Fruit fly (Drosophila melanogaster) whole organism, embryonic: ENCODE results near the gene SmD2.

Experiments
- Asciz ChIP-seq: fragments of 200-800 bp; sonication (Bioruptor generic); optimal IDR thresholded peaks from 2 replicates; lab custom pipeline; 2017; ENCODE audit warnings: missing biosample characterization, mild to moderate bottlenecking, missing genetic modification characterization, missing genetic modification reagents
- CG10543 ChIP-seq: fragments of 200-800 bp; sonication (Bioruptor generic); optimal IDR thresholded peaks from 3 replicates; lab custom pipeline; 2017; ENCODE audit warnings: missing biosample characterization, mild to moderate bottlenecking, missing genetic modification characterization, moderate library complexity
- CG11093 ChIP-seq: fragments of 200-800 bp; sonication (Bioruptor generic); IDR thresholded peaks from 3 replicates; pipeline ENCODE4 v1.3.6; 2022; ENCODE audit warnings: missing biosample characterization, missing genetic modification characterization
- CG14050 ChIP-seq: fragments of 200-800 bp; sonication (Bioruptor generic); IDR thresholded peaks from 3 replicates; pipeline ENCODE4 v1.3.6; 2022; ENCODE audit warnings: missing biosample characterization, missing genetic modification characterization
- CG15011 ChIP-seq: fragments of 200-800 bp; sonication (Bioruptor generic); optimal IDR thresholded peaks from 3 replicates; lab custom pipeline; 2018; ENCODE audit warnings: missing biosample characterization, mild to moderate bottlenecking, missing genetic modification characterization
- CG15479 ChIP-seq: fragments of 200-800 bp; sonication (Bioruptor generic); optimal IDR thresholded peaks from 3 replicates; lab custom pipeline; 2019; ENCODE audit warnings: missing biosample characterization, mild to moderate bottlenecking, missing genetic modification characterization, moderate library complexity
- CG2129 ChIP-seq: fragments of 200-800 bp; sonication (Bioruptor generic); IDR thresholded peaks from 2 replicates; pipeline ENCODE4 v1.3.6; 2022; ENCODE audit warnings: missing biosample characterization, missing genetic modification characterization; ENCODE audit not compliant: partially characterized antibody
- CG30020 ChIP-seq: fragments of 200-800 bp; optimal IDR thresholded peaks from 2 replicates; lab custom pipeline; 2019; ENCODE audit warnings: missing biosample characterization, mild to moderate bottlenecking, missing genetic modification characterization, moderate library complexity
- CG31388 ChIP-seq: fragments of 200-800 bp; sonication (Bioruptor generic); optimal IDR thresholded peaks from 2 replicates; lab custom pipeline; 2016; ENCODE audit warnings: missing biosample characterization, missing genetic modification characterization
- CG42726 ChIP-seq: fragments of 200-800 bp; sonication (Bioruptor generic); IDR thresholded peaks from 2 replicates; pipeline ENCODE4 v1.3.6; 2022; ENCODE audit warnings: missing biosample characterization, missing genetic modification characterization; ENCODE audit not compliant: partially characterized antibody
- CG6654 ChIP-seq: fragments of 200-800 bp; sonication (Bioruptor generic); optimal IDR thresholded peaks from 2 replicates; lab custom pipeline; 2017; ENCODE audit warnings: missing biosample characterization, mild to moderate bottlenecking, missing genetic modification characterization
- CG6683 ChIP-seq: fragments of 200-800 bp; sonication (Bioruptor generic); optimal IDR thresholded peaks from 2 replicates; lab custom pipeline; 2017; ENCODE audit warnings: missing biosample characterization, mild to moderate bottlenecking, missing genetic modification characterization, missing genetic modification reagents
- CG6765 ChIP-seq: fragments of 200-800 bp; sonication (Bioruptor generic); optimal IDR thresholded peaks from 3 replicates; lab custom pipeline; 2017; ENCODE audit warnings: missing biosample characterization, mild to moderate bottlenecking, missing genetic modification characterization
- CG7556 ChIP-seq: fragments of 200-800 bp; sonication (Bioruptor generic); optimal IDR thresholded peaks from 2 replicates; lab custom pipeline; 2017; ENCODE audit warnings: missing biosample characterization, mild to moderate bottlenecking, missing genetic modification characterization
- CG8924 ChIP-seq: fragments of 200-800 bp; optimal IDR thresholded peaks from 3 replicates; lab custom pipeline; 2019; ENCODE audit warnings: missing biosample characterization, mild to moderate bottlenecking, missing genetic modification characterization, moderate library complexity
- CG9876 ChIP-seq: fragments of 200-800 bp; sonication (Bioruptor generic); optimal IDR thresholded peaks from 2 replicates; lab custom pipeline; 2016; ENCODE audit warnings: missing biosample characterization, missing genetic modification characterization
- Dad ChIP-seq: fragments of 200-800 bp; sonication (Bioruptor generic); optimal IDR thresholded peaks from 3 replicates; lab custom pipeline; 2016; ENCODE audit warnings: missing biosample characterization, missing genetic modification characterization
- Doc3 ChIP-seq: fragments of 200-800 bp; sonication (Bioruptor generic); IDR thresholded peaks from 3 replicates; pipeline ENCODE4 v1.3.6; 2022; ENCODE audit warnings: missing biosample characterization, missing genetic modification characterization; ENCODE audit not compliant: partially characterized antibody
- Dp ChIP-seq: fragments of 200-800 bp; sonication (Bioruptor generic); optimal IDR thresholded peaks from 2 replicates; lab custom pipeline; 2018; ENCODE audit warnings: missing biosample characterization, mild to moderate bottlenecking, missing genetic modification characterization, moderate library complexity
- H15 ChIP-seq: fragments of 200-800 bp; sonication (Bioruptor generic); IDR thresholded peaks from 3 replicates; pipeline ENCODE4 v1.3.6; 2022; ENCODE audit warnings: missing biosample characterization, missing genetic modification characterization
- Jarid2 ChIP-seq: fragments of 200-800 bp; sonication (Bioruptor generic); optimal IDR thresholded peaks from 3 replicates; lab custom pipeline; 2017; ENCODE audit warnings: mild to moderate bottlenecking, missing biosample characterization, missing genetic modification reagents, missing genetic modification characterization
- Lim3 ChIP-seq: fragments of 200-800 bp; sonication (Bioruptor generic); IDR thresholded peaks from 2 replicates; pipeline ENCODE4 v1.3.6; 2022; ENCODE audit warnings: missing biosample characterization, missing genetic modification characterization
- Myb ChIP-seq: fragments of 200-800 bp; sonication (Bioruptor generic); optimal IDR thresholded peaks from 2 replicates; lab custom pipeline; 2016; ENCODE audit warnings: missing biosample characterization, missing genetic modification characterization
- Rx ChIP-seq: fragments of 200-800 bp; sonication (Bioruptor generic); IDR thresholded peaks from 2 replicates; pipeline ENCODE4 v1.3.6; 2022; ENCODE audit warnings: missing biosample characterization, missing genetic modification characterization
- Spps ChIP-seq: fragments of 200-800 bp; sonication (Bioruptor generic); optimal IDR thresholded peaks from 2 replicates; lab custom pipeline; 2018; ENCODE audit warnings: missing biosample characterization, mild to moderate bottlenecking, missing genetic modification characterization
- Sry-δ ChIP-seq: fragments of 200-800 bp; sonication (Bioruptor generic); optimal IDR thresholded peaks from 2 replicates; lab custom pipeline; 2016; ENCODE audit warnings: missing biosample characterization, missing genetic modification characterization
- Usf ChIP-seq: fragments of 200-800 bp; sonication (Bioruptor generic); optimal IDR thresholded peaks from 2 replicates; lab custom pipeline; 2017; ENCODE audit warnings: missing genotype, missing biosample characterization, missing genetic modification characterization
- Vsx1 ChIP-seq: fragments of 200-800 bp; sonication (Bioruptor generic); optimal IDR thresholded peaks from 2 replicates; lab custom pipeline; 2017; ENCODE audit warnings: missing biosample characterization, mild to moderate bottlenecking, missing genetic modification characterization, missing genetic modification reagents
- YL-1 ChIP-seq: fragments of 200-800 bp; sonication (Bioruptor generic); optimal IDR thresholded peaks from 3 replicates; lab custom pipeline; 2017; ENCODE audit warnings: missing biosample characterization, mild to moderate bottlenecking, missing genetic modification characterization
- ab ChIP-seq: fragments of 200-800 bp; sonication (Bioruptor generic); optimal IDR thresholded peaks from 2 replicates; lab custom pipeline; 2016; ENCODE audit warnings: missing biosample characterization, missing genetic modification characterization
- ac ChIP-seq: fragments of 200-800 bp; sonication (Bioruptor generic); optimal IDR thresholded peaks from 3 replicates; lab custom pipeline; 2017; ENCODE audit warnings: missing biosample characterization, mild to moderate bottlenecking, missing genetic modification characterization
- br ChIP-seq: fragments of >200 bp; optimal IDR thresholded peaks from 2 replicates; lab custom pipeline; 2017
- cg ChIP-seq: fragments of 200-800 bp; sonication (Bioruptor generic); optimal IDR thresholded peaks from 3 replicates; lab custom pipeline; 2019; ENCODE audit warnings: missing biosample characterization, mild to moderate bottlenecking, missing genetic modification characterization, moderate library complexity
- exex ChIP-seq: fragments of 200-800 bp; sonication (Bioruptor generic); optimal IDR thresholded peaks from 4 replicates; lab custom pipeline; 2018; ENCODE audit warnings: missing biosample characterization, mild to moderate bottlenecking, missing genetic modification characterization, moderate library complexity
- inv ChIP-seq: fragments of 200-800 bp; sonication (Bioruptor generic); IDR thresholded peaks from 2 replicates; pipeline ENCODE4 v1.3.6; 2022; ENCODE audit warnings: missing biosample characterization, missing genetic modification characterization; ENCODE audit not compliant: partially characterized antibody
- ken ChIP-seq: fragments of 200-800 bp; sonication (Bioruptor generic); IDR thresholded peaks from 3 replicates; pipeline ENCODE4 v1.3.6; 2022; ENCODE audit warnings: missing biosample characterization, missing genetic modification characterization
- kni ChIP-seq: fragments of 200-800 bp; sonication (Bioruptor generic); optimal IDR thresholded peaks from 3 replicates; lab custom pipeline; 2017; ENCODE audit warnings: mild to moderate bottlenecking, missing biosample characterization, missing genetic modification reagents, missing genetic modification characterization
- lbe ChIP-seq: fragments of 200-800 bp; sonication (Bioruptor generic); optimal IDR thresholded peaks from 2 replicates; lab custom pipeline; 2016; ENCODE audit warnings: missing biosample characterization, mild to moderate bottlenecking, missing genetic modification characterization
- nerfin-2 ChIP-seq: fragments of 200-800 bp; sonication (Bioruptor generic); IDR thresholded peaks from 2 replicates; pipeline ENCODE4 v1.3.6; 2022; ENCODE audit warnings: missing biosample characterization, missing genetic modification characterization; ENCODE audit not compliant: partially characterized antibody
- psq ChIP-seq: fragments of 200-800 bp; sonication (Bioruptor generic); optimal IDR thresholded peaks from 2 replicates; lab custom pipeline; 2017; ENCODE audit warnings: missing biosample characterization, missing genetic modification characterization
- pzg ChIP-seq: fragments of 200-800 bp; sonication (Bioruptor generic); optimal IDR thresholded peaks from 3 replicates; lab custom pipeline; 2018; ENCODE audit warnings: missing biosample characterization, mild to moderate bottlenecking, missing genetic modification characterization, moderate library complexity
- schlank ChIP-seq: fragments of 200-800 bp; sonication (Bioruptor generic); optimal IDR thresholded peaks from 2 replicates; lab custom pipeline; 2018; ENCODE audit warnings: missing biosample characterization, mild to moderate bottlenecking, missing genetic modification characterization
- scrt ChIP-seq: fragments of 200-800 bp; sonication (Bioruptor generic); optimal IDR thresholded peaks from 2 replicates; lab custom pipeline; 2018; ENCODE audit warnings: missing biosample characterization, mild to moderate bottlenecking, missing genetic modification characterization, moderate library complexity
- sens ChIP-seq: fragments of 200-800 bp; sonication (Bioruptor generic); peaks from one replicate; lab custom pipeline; 2016; ENCODE audit warnings: missing biosample characterization, missing genetic modification characterization
- sna ChIP-seq: fragments of 200-800 bp; sonication (Bioruptor generic); IDR thresholded peaks from 2 replicates; pipeline ENCODE4 v1.3.6; 2022; ENCODE audit warnings: missing biosample characterization, missing genetic modification characterization; ENCODE audit not compliant: partially characterized antibody
- sob ChIP-seq: fragments of 200-800 bp; sonication (Bioruptor generic); IDR thresholded peaks from 2 replicates; pipeline ENCODE4 v1.3.6; 2022; ENCODE audit warnings: missing biosample characterization, missing genetic modification characterization
- tna ChIP-seq: fragments of 200-800 bp; sonication (Bioruptor generic); IDR thresholded peaks from 2 replicates; pipeline ENCODE4 v1.3.6; 2022; ENCODE audit warnings: missing biosample characterization, missing genetic modification characterization; ENCODE audit not compliant: partially characterized antibody
- unpg ChIP-seq: fragments of 200-800 bp; sonication (Bioruptor generic); optimal IDR thresholded peaks from 3 replicates; lab custom pipeline; 2018; ENCODE audit warnings: missing biosample characterization, mild to moderate bottlenecking, missing genetic modification characterization, moderate library complexity
- zen2 ChIP-seq: fragments of 200-800 bp; sonication (Bioruptor generic); IDR thresholded peaks from 3 replicates; pipeline ENCODE4 v1.3.6; 2022; ENCODE audit warnings: missing biosample characterization, missing genetic modification characterization; ENCODE audit not compliant: partially characterized antibody

SmD2 gene

DNA sequence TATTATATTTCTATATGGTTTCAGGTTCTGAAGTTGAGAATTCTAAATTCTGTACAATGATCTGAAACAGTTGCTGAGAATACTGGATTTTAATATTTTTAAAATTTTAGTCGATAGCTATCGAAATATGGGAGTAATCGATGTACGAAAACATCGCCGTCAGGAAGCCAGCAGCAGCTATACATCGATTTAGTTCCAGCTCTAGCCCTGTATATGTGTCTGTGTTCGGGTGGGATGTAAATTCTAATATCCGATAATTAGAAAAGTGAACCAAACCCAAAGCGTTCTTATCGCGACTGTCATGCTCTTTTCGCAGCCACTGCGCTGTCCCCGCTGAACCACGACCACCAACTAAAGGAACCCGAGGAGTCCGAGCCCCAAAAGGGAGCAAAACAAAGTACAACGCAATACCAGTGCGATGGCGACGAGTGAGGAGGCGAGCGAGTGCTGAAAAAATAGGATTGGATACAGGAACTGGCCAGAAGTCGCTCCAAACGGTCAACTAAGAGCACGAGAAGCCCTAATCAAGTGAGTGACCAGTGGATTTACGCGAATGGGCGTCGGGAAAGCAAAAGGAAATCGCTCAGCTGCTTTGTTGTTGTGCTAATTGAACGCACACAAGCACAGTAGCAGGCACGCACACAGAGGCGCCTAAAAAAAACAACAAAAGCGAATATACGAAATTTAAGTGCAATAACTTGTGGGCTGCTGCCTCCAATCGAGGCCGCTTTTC lies 37.2 kb upstream of the SmD2 start, which contains the start of gene gzl (continued):
- TF ChIP-seq CG14050 (GFP tag; lab: Robert Waterston, UW) (no peak), Lim3 (GFP tag; lab: Robert Waterston, UW) (no peak), CG9876 (GFP tag; lab: Kevin White, UChicago) (no peak), CG8924 (tag; lab: Kevin White, UChicago) (no peak), psq (GFP tag; lab: Kevin White, UChicago) (no peak), tna (GFP tag; lab: Robert Waterston, UW) (peak; percentile 97), sob (GFP tag; lab: Robert Waterston, UW) (peak; percentile 29; the same call in 1 of the 2 replicates), CG2129 (GFP tag; lab: Robert Waterston, UW) (peak; percentile 85), CG6765 (no peak), CG15479 (GFP tag; lab: Kevin White, UChicago) (peak; percentile 36), unpg (no peak), br (lab: Kevin White, UChicago) (no peak), CG10543 (GFP tag; lab: Kevin White, UChicago) (peak; percentile 21), CG15011 (GFP tag; lab: Kevin White, UChicago) (no peak), ken (GFP tag; lab: Robert Waterston, UW) (no peak), schlank (tag; lab: Kevin White, UChicago) (no peak), H15 (GFP tag; lab: Robert Waterston, UW) (no peak), YL-1 (GFP tag; lab: Kevin White, UChicago) (peak; percentile 72), nerfin-2 (peak; percentile 94), ab (GFP tag; lab: Kevin White, UChicago) (no peak), Rx (GFP tag; lab: Robert Waterston, UW) (no peak), CG6683 (no peak), Sry-δ (GFP tag; lab: Kevin White, UChicago) (peak; percentile 93), Dp (GFP tag; lab: Kevin White, UChicago) (peak; percentile 64), Usf (no peak), CG7556 (GFP tag; lab: Kevin White, UChicago) (no peak), Spps (tag; lab: Kevin White, UChicago) (no peak), lbe (GFP tag; lab: Kevin White, UChicago) (peak; percentile 46), CG42726 (GFP tag; lab: Robert Waterston, UW) (peak; percentile 97), Asciz (GFP tag; lab: Kevin White, UChicago) (no peak), Doc3 (GFP tag; lab: Robert Waterston, UW) (peak; percentile 92), Jarid2 (no peak), scrt (GFP tag; lab: Kevin White, UChicago) (no peak), Myb (GFP tag; lab: Kevin White, UChicago) (peak; percentile 77), CG6654 (no peak), kni (GFP tag; lab: Kevin White, UChicago) (no peak), ac (no peak), CG11093 (no peak), CG31388 (GFP tag; lab: Kevin White, UChicago) (no peak), inv (GFP tag; lab: Robert Waterston, UW) (peak; percentile 96), sna (GFP tag; lab: Robert Waterston, UW) (peak; percentile 95), Vsx1 (GFP tag; lab: Kevin White, UChicago) (no peak), cg (GFP tag; lab: Kevin White, UChicago) (peak; percentile 93), exex (tag; lab: Kevin White, UChicago) (peak; percentile 43), pzg (peak; percentile 77), sens (GFP tag; lab: Kevin White, UChicago) (peak; percentile 31), CG30020 (peak; percentile 39), Dad (no peak), zen2 (GFP tag; lab: Robert Waterston, UW) (peak; percentile 97)
